Fruit fly (Drosophila melanogaster): ENCODE results near the gene alpha-Man-IIb.

- TF ChIP-seq bab1 (GFP tag; optimal IDR thresholded peaks at IDR 0.05) (no peak), toe (GFP tag; optimal IDR thresholded peaks at IDR 0.05) (no peak)
Observed at dm6 chr3R:15816276-15816675, 12.2 kb downstream of the alpha-Man-IIb start.

All from whole organism, adult.